Worm (Caenorhabditis elegans) whole organism, young adult: ENCODE data around the gene ZK596.3.

Source experiments
- F33H1.4 ChIP-seq: fragments of 200-800 bp; sonication (Bioruptor generic); IDR thresholded peaks from 2 replicates; pipeline ENCODE4 v1.3.6; 2022; ENCODE audit warnings: missing genetic modification reagents, missing genetic modification characterization, missing compliant biosample characterization
- F55B11.4 ChIP-seq: sonication (generic microtip); optimal IDR thresholded peaks from 2 replicates; lab custom pipeline; 2016; ENCODE audit warnings: missing compliant biosample characterization, missing genetic modification characterization, borderline replicate concordance; ENCODE audit not compliant: insufficient read depth
- attf-5 ChIP-seq: fragments of 200-800 bp; sonication (Bioruptor generic); optimal IDR thresholded peaks from 2 replicates; lab custom pipeline; 2018; ENCODE audit warnings: mild to moderate bottlenecking, missing genetic modification characterization, missing compliant biosample characterization
- attf-6 ChIP-seq: fragments of 200-800 bp; sonication (Bioruptor generic); IDR thresholded peaks from 2 replicates; pipeline ENCODE4 v1.3.6; 2022; ENCODE audit warnings: missing genetic modification reagents, missing genetic modification characterization, missing compliant biosample characterization
- ceh-58 ChIP-seq: fragments of 200-800 bp; sonication (Bioruptor generic); IDR thresholded peaks from 2 replicates; pipeline ENCODE4 v1.3.6; 2022; ENCODE audit warnings: missing genetic modification characterization, missing compliant biosample characterization
- dpl-1 ChIP-seq: fragments of 150-350 bp; optimal IDR thresholded peaks from 2 replicates; lab custom pipeline; 2014; ENCODE audit warnings: missing biosample characterization, missing genetic modification reagents, missing genetic modification characterization
- lin-26 ChIP-seq: fragments of 200-800 bp; sonication (Bioruptor generic); IDR thresholded peaks from 2 replicates; pipeline ENCODE4 v1.3.6; 2022; ENCODE audit warnings: missing genetic modification reagents, missing genetic modification characterization, missing compliant biosample characterization
- mel-28 ChIP-seq: sonication (generic microtip); optimal IDR thresholded peaks from 2 replicates; lab custom pipeline; 2016; ENCODE audit warnings: borderline replicate concordance, mild to moderate bottlenecking, missing genetic modification characterization, missing compliant biosample characterization

DNA sequence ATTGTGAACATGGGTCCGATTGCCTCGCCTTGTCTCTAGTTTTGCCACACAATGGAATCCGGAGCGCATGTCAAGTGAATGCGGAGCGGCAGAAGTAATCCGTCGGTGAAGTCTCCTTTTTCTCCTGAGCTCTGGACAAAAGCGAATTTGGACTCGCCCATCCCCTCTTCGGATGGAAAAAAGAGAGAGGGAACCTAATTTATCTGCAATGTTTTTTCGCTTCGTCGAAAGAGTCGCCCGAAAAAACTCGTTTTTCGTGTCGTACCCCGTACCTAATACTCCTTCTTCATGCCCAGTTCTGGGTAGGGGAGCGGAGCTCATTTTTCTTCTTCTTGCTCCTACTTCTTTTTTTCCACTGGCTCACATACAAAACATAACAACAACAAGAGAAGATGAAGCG is 34.0 kb downstream of the ZK596.3 start:
- TF ChIP-seq ceh-58 (no peak), attf-6 (GFP tag; lab: Robert Waterston, UW) (no peak), F55B11.4 (tag; lab: Kevin White, UChicago) (no peak), F33H1.4 (GFP tag; lab: Robert Waterston, UW) (no peak), mel-28 (tag; lab: Kevin White, UChicago) (no peak), dpl-1 (no peak), lin-26 (GFP tag; lab: Robert Waterston, UW) (no peak), attf-5 (GFP tag; lab: Kevin White, UChicago) (no peak)
